Fruit fly (Drosophila melanogaster): ENCODE results near the gene z.

Gene z

dm6 chrX:2468576-2468975 is 21.0 kb downstream of the z start (continued):
- TF ChIP-seq CG4820 (GFP tag; optimal IDR thresholded peaks at IDR 0.05) (peak; percentile 81), scrt (GFP tag; optimal IDR thresholded peaks at IDR 0.05) (no peak), CG4854 (GFP tag; optimal IDR thresholded peaks at IDR 0.05) (peak; percentile 4), sr (GFP tag; IDR thresholded peaks at IDR 0.05) (0 out of 3 replicates have a peak, but pooled peaks have one; percentile 5), CG6791 (GFP tag; IDR thresholded peaks at IDR 0.05; ENCODE audit: partially characterized antibody) (no peak), CG30431 (GFP tag; optimal IDR thresholded peaks at IDR 0.05) (peak; percentile 69), CG11456 (GFP tag; IDR thresholded peaks at IDR 0.05) (peak; percentile 52; the same call in 1 of the 3 replicates), CG7357 (GFP tag; IDR thresholded peaks at IDR 0.05) (peak; percentile 59; the same call in 1 of the 3 replicates), CG10147 (GFP tag; optimal IDR thresholded peaks at IDR 0.05) (no peak), slp2 (GFP tag; optimal IDR thresholded peaks at IDR 0.05) (peak; percentile 63), Nf-YA (GFP tag; IDR thresholded peaks at IDR 0.05) (peak; percentile 61), Fer1 (GFP tag; optimal IDR thresholded peaks at IDR 0.05) (no peak), B-H1 (GFP tag; IDR thresholded peaks at IDR 0.05) (peak; percentile 38; the same call in 2 of the 3 replicates), Sry-β (GFP tag; optimal IDR thresholded peaks at IDR 0.05) (no peak), CG31224 (GFP tag; IDR thresholded peaks at IDR 0.05) (no peak), CG11560 (tag; IDR thresholded peaks at IDR 0.05) (peak; percentile 29; the same call in 1 of the 3 replicates), lilli (GFP tag; optimal IDR thresholded peaks at IDR 0.05) (peak; percentile 64), CG10654 (GFP tag; optimal IDR thresholded peaks at IDR 0.05) (peak; percentile 59), bab2 (GFP tag; optimal IDR thresholded peaks at IDR 0.05) (peak; percentile 75), hbn (GFP tag; IDR thresholded peaks at IDR 0.05; ENCODE audit: partially characterized antibody) (no peak), CG11723 (GFP tag; optimal IDR thresholded peaks at IDR 0.05) (peak; percentile 51), CG18599 (GFP tag; optimal IDR thresholded peaks at IDR 0.05) (peak; percentile 39), bbx (GFP tag; IDR thresholded peaks at IDR 0.05; ENCODE audit: partially characterized antibody) (no peak), CG7987 (GFP tag; optimal IDR thresholded peaks at IDR 0.05) (no peak), E2f1 (GFP tag; IDR thresholded peaks at IDR 0.05) (peak; percentile 69; the same call in 1 of the 2 replicates), disco-r (GFP tag; optimal IDR thresholded peaks at IDR 0.05) (no peak), ac (GFP tag; optimal IDR thresholded peaks at IDR 0.05) (peak; percentile 75), crol (GFP tag; IDR thresholded peaks at IDR 0.05) (no peak), CG14014 (GFP tag; IDR thresholded peaks at IDR 0.05) (peak; percentile 58), nerfin-1 (tag; optimal IDR thresholded peaks at IDR 0.05) (peak; percentile 68), CG31365 (tag; optimal IDR thresholded peaks at IDR 0.05) (no peak), CG31441 (GFP tag; IDR thresholded peaks at IDR 0.05) (peak; percentile 80), CG3407 (GFP tag; optimal IDR thresholded peaks at IDR 0.05) (peak; percentile 58), CG11504 (tag; optimal IDR thresholded peaks at IDR 0.05) (peak; percentile 75), Hmx (GFP tag; optimal IDR thresholded peaks at IDR 0.05) (no peak), Adf1 (GFP tag; IDR thresholded peaks at IDR 0.05) (no peak), pnt (GFP tag; optimal IDR thresholded peaks at IDR 0.05) (peak; percentile 73), Max (GFP tag; optimal IDR thresholded peaks at IDR 0.05) (peak; percentile 31), dan (GFP tag; IDR thresholded peaks at IDR 0.05) (peak; percentile 84), Ets97D (GFP tag; optimal IDR thresholded peaks at IDR 0.05) (peak; percentile 47), vvl (GFP tag; IDR thresholded peaks at IDR 0.05) (peak; percentile 86), Mes4 (GFP tag; optimal IDR thresholded peaks at IDR 0.05) (peak; percentile 59), B-H2 (GFP tag; optimal IDR thresholded peaks at IDR 0.05) (no peak), gce (GFP tag; IDR thresholded peaks at IDR 0.05) (peak; percentile 62; the same call in 1 of the 3 replicates), ara (GFP tag; IDR thresholded peaks at IDR 0.05) (peak; percentile 89), fd102C (GFP tag; optimal IDR thresholded peaks at IDR 0.05) (peak; percentile 18), dati (GFP tag; IDR thresholded peaks at IDR 0.05) (0 out of 2 replicates have a peak, but pooled peaks have one; percentile 39), CG6272 (GFP tag; IDR thresholded peaks at IDR 0.05) (peak; percentile 68), CG16815 (GFP tag; optimal IDR thresholded peaks at IDR 0.05) (peak; percentile 71), HHEX (GFP tag; optimal IDR thresholded peaks at IDR 0.05) (peak; percentile 22), z (GFP tag; IDR thresholded peaks at IDR 0.05) (peak; percentile 65; the same call in 1 of the 3 replicates)
